Worm (Caenorhabditis elegans) whole organism, L2 larva: Measurements from ENCODE around the gene F32D8.15.

Experiments
- nhr-11 ChIP-seq: fragments of 150-350 bp; optimal IDR thresholded peaks from 2 replicates; lab custom pipeline; 2014; ENCODE audit warnings: missing biosample characterization, missing genetic modification characterization
- sma-3 ChIP-seq: sonication (generic microtip); optimal IDR thresholded peaks from 2 replicates; lab custom pipeline; 2016; ENCODE audit warnings: missing genetic modification reagents, missing genetic modification characterization, missing compliant biosample characterization

- no peak for TF ChIP-seq nhr-11 (tag; lab: Kevin White, UChicago)
- TF ChIP-seq sma-3: no peak
Measured at ce11 chrV:10898107-10898506, 5.7 kb upstream of the F32D8.15 start, which contains the start of gene F32D8.7.
